Fruit fly (Drosophila melanogaster): ENCODE data around the gene PGRP-LE.

- no peak for TF ChIP-seq CG1620 (GFP tag; optimal IDR thresholded peaks at IDR 0.05)
- no peak for TF ChIP-seq CG5204 (GFP tag; optimal IDR thresholded peaks at IDR 0.05)
- TF ChIP-seq kay (GFP tag; ENCODE audit: borderline replicate concordance): no peak
- TF ChIP-seq Mnt (GFP tag; optimal IDR thresholded peaks at IDR 0.05): no peak
- no peak for TF ChIP-seq cnc (optimal IDR thresholded peaks at IDR 0.05)
- no peak for TF ChIP-seq Hr96 (GFP tag; optimal IDR thresholded peaks at IDR 0.05)
- no peak for TF ChIP-seq CG7101 (tag; optimal IDR thresholded peaks at IDR 0.05)
- no peak for TF ChIP-seq Clk (GFP tag; optimal IDR thresholded peaks at IDR 0.05)
These were observed 1.1 kb upstream of the PGRP-LE start for dm6 chrX:15804790-15805189.

All from whole organism, adult.